Fruit fly (Drosophila melanogaster): ENCODE results near the gene CG34448.

CG34448 gene

dm6 chr2L:2376418-2376702 lies 41.4 kb downstream of the CG34448 start:
- TF ChIP-seq Dif (GFP tag; optimal IDR thresholded peaks at IDR 0.05; ENCODE audit: partially characterized antibody) (no peak), usp (GFP tag; optimal IDR thresholded peaks at IDR 0.05) (no peak), brk (GFP tag; optimal IDR thresholded peaks at IDR 0.05) (no peak), Dfd (GFP tag; optimal IDR thresholded peaks at IDR 0.05) (no peak), woc (GFP tag; optimal IDR thresholded peaks at IDR 0.05) (no peak), Hr83 (GFP tag; optimal IDR thresholded peaks at IDR 0.05; ENCODE audit: poor library complexity, severe bottlenecking) (no peak), CG9705 (GFP tag; optimal IDR thresholded peaks at IDR 0.05) (no peak), foxo (GFP tag; optimal IDR thresholded peaks at IDR 0.05) (no peak), Rel (GFP tag; optimal IDR thresholded peaks at IDR 0.05) (no peak), Rel (tag; optimal IDR thresholded peaks at IDR 0.05) (no peak), dmrt93B (GFP tag; optimal IDR thresholded peaks at IDR 0.05) (no peak), HLH106 (tag; optimal IDR thresholded peaks at IDR 0.05) (no peak)

dm6 chr2L:2375655-2376417 lies 41.9 kb downstream of the CG34448 start, which contains the start of gene Atxn7:
Gene Atxn7 (plus strand): TSS chr2L:2375841.
- TF ChIP-seq CG32264 (GFP tag; optimal IDR thresholded peaks at IDR 0.05) (peak; percentile 42), Sp1 (GFP tag; optimal IDR thresholded peaks at IDR 0.05) (peak; percentile 80), Vsx2 (GFP tag; optimal IDR thresholded peaks at IDR 0.05; ENCODE audit: partially characterized antibody) (no peak), pan (optimal IDR thresholded peaks at IDR 0.05) (no peak), lola (GFP tag; optimal IDR thresholded peaks at IDR 0.05) (no peak), dmrt93B (GFP tag; optimal IDR thresholded peaks at IDR 0.05) (peak; percentile 75), Abd-B (GFP tag; optimal IDR thresholded peaks at IDR 0.05) (peak; percentile 46), Mio (GFP tag; optimal IDR thresholded peaks at IDR 0.05) (no peak), OdsH (GFP tag; optimal IDR thresholded peaks at IDR 0.05) (peak; percentile 35), Jra (GFP tag; optimal IDR thresholded peaks at IDR 0.05) (peak; percentile 63), Hr83 (GFP tag; optimal IDR thresholded peaks at IDR 0.05; ENCODE audit: poor library complexity, severe bottlenecking) (peak; percentile 69), Dif (GFP tag; optimal IDR thresholded peaks at IDR 0.05; ENCODE audit: partially characterized antibody) (peak; percentile 17), dsf (GFP tag; optimal IDR thresholded peaks at IDR 0.05; ENCODE audit: borderline replicate concordance) (peak; percentile 32), sv (GFP tag; optimal IDR thresholded peaks at IDR 0.05) (peak; percentile 13), psq (GFP tag; optimal IDR thresholded peaks at IDR 0.05) (peak; percentile 30), N (GFP tag; optimal IDR thresholded peaks at IDR 0.05) (peak; percentile 89), CrebA (GFP tag; optimal IDR thresholded peaks at IDR 0.05; ENCODE audit: borderline replicate concordance) (no peak), h (GFP tag; optimal IDR thresholded peaks at IDR 0.05) (peak; percentile 66), foxo (GFP tag; optimal IDR thresholded peaks at IDR 0.05) (peak; percentile 37 to 42), sage (GFP tag; optimal IDR thresholded peaks at IDR 0.05) (peak; percentile 59), HLH106 (tag; optimal IDR thresholded peaks at IDR 0.05) (peak; percentile 44), usp (GFP tag; optimal IDR thresholded peaks at IDR 0.05) (no peak), Rel (GFP tag; optimal IDR thresholded peaks at IDR 0.05) (no peak), Rel (tag; optimal IDR thresholded peaks at IDR 0.05) (peak; percentile 63), Dfd (GFP tag; optimal IDR thresholded peaks at IDR 0.05) (no peak), jim (GFP tag; optimal IDR thresholded peaks at IDR 0.05) (no peak), Myc (optimal IDR thresholded peaks at IDR 0.05) (peak; percentile 32), woc (GFP tag; optimal IDR thresholded peaks at IDR 0.05) (peak; percentile 20), fru (GFP tag; optimal IDR thresholded peaks at IDR 0.05) (peak; percentile 77), dl (GFP tag; optimal IDR thresholded peaks at IDR 0.05; ENCODE audit: insufficient read depth in 1 of 2, partially characterized antibody in 2 of 2) (no peak), ey (GFP tag; optimal IDR thresholded peaks at IDR 0.05) (peak; percentile 45), br (GFP tag; optimal IDR thresholded peaks at IDR 0.05) (peak; percentile 69), Hnf4 (GFP tag; optimal IDR thresholded peaks at IDR 0.05) (peak; percentile 65), rgr (GFP tag; optimal IDR thresholded peaks at IDR 0.05) (peak; percentile 81), Hr78 (GFP tag; optimal IDR thresholded peaks at IDR 0.05) (no peak), CG9705 (GFP tag; optimal IDR thresholded peaks at IDR 0.05) (peak; percentile 82), GATAd (GFP tag; optimal IDR thresholded peaks at IDR 0.05) (no peak), tai (GFP tag; optimal IDR thresholded peaks at IDR 0.05) (no peak), brk (GFP tag; optimal IDR thresholded peaks at IDR 0.05) (no peak)

Measured in whole organism, wandering third instar larva.